Fruit fly (Drosophila melanogaster) whole organism, wandering third instar larva: ENCODE measurements around the gene Nemp.

Experiments
- CG9705 ChIP-seq: fragments of 200-800 bp; sonication (Bioruptor generic); optimal IDR thresholded peaks from 2 replicates; lab custom pipeline; 2018; ENCODE audit warnings: missing biosample characterization, mild to moderate bottlenecking, missing genetic modification characterization
- Dfd ChIP-seq: fragments of >200 bp; optimal IDR thresholded peaks from 2 replicates; lab custom pipeline; 2017; ENCODE audit warnings: missing biosample characterization, missing genetic modification characterization
- Dif ChIP-seq: fragments of 200-275, 200-300 bp; sonication (Bioruptor generic); optimal IDR thresholded peaks from 2 replicates; lab custom pipeline; 2018; ENCODE audit warnings: missing biosample characterization, missing genetic modification characterization; ENCODE audit not compliant: partially characterized antibody
- GATAd ChIP-seq: sonication (Bioruptor generic); optimal IDR thresholded peaks from 2 replicates; lab custom pipeline; 2016; ENCODE audit warnings: missing biosample characterization, missing genetic modification characterization
- HLH106 ChIP-seq: fragments of 200-800 bp; optimal IDR thresholded peaks from 3 replicates; lab custom pipeline; 2019; ENCODE audit warnings: missing biosample characterization, mild to moderate bottlenecking, missing genetic modification characterization, moderate library complexity
- Hnf4 ChIP-seq: fragments of 200-800 bp; sonication (Bioruptor generic); optimal IDR thresholded peaks from 2 replicates; lab custom pipeline; 2016; ENCODE audit warnings: missing biosample characterization, mild to moderate bottlenecking, missing genetic modification characterization
- Hr78 ChIP-seq: fragments of >200 bp; optimal IDR thresholded peaks from 2 replicates; lab custom pipeline; 2017; ENCODE audit warnings: missing biosample characterization, missing genetic modification characterization
- Hr83 ChIP-seq: fragments of 200-300 bp; sonication (Bioruptor generic); optimal IDR thresholded peaks from 2 replicates; lab custom pipeline; 2016; ENCODE audit warnings: missing biosample characterization, mild to moderate bottlenecking, missing genetic modification characterization, moderate library complexity; ENCODE audit not compliant: poor library complexity, severe bottlenecking
- Jra ChIP-seq: sonication (Bioruptor generic); optimal IDR thresholded peaks from 2 replicates; lab custom pipeline; 2016; ENCODE audit warnings: missing biosample characterization, missing genetic modification characterization
- Mio ChIP-seq: sonication (Bioruptor generic); optimal IDR thresholded peaks from 2 replicates; lab custom pipeline; 2016; ENCODE audit warnings: missing biosample characterization, missing genetic modification characterization
- Myc ChIP-seq: fragments of >200 bp; optimal IDR thresholded peaks from 2 replicates; lab custom pipeline; 2017
- N ChIP-seq: fragments of >200 bp; optimal IDR thresholded peaks from 2 replicates; lab custom pipeline; 2018; ENCODE audit warnings: missing biosample characterization, missing external identifiers, missing genetic modification characterization
- OdsH ChIP-seq: fragments of 200-800 bp; sonication (Bioruptor generic); optimal IDR thresholded peaks from 2 replicates; lab custom pipeline; 2016; ENCODE audit warnings: missing biosample characterization, mild to moderate bottlenecking, missing genetic modification characterization
- Rel ChIP-seq, 2 experiments: fragments of 200-800 bp; sonication (Bioruptor generic) in 1 of 2; optimal IDR thresholded peaks; 2 replicates in 1 of 2; 3 replicates in 1 of 2; lab custom pipeline; 2016 to 2019; ENCODE audit warnings: mild to moderate bottlenecking in 2 of 2, missing biosample characterization in 2 of 2, missing genetic modification characterization in 2 of 2, moderate library complexity in 1 of 2
- Sp1 ChIP-seq: fragments of 200-800 bp; sonication (Bioruptor generic); optimal IDR thresholded peaks from 3 replicates; lab custom pipeline; 2019; ENCODE audit warnings: missing biosample characterization, mild to moderate bottlenecking, missing genetic modification characterization, moderate library complexity
- Vsx2 ChIP-seq: fragments of 200-300, 225-300 bp; sonication (Bioruptor generic); optimal IDR thresholded peaks from 2 replicates; lab custom pipeline; 2018; ENCODE audit warnings: missing biosample characterization, missing genetic modification characterization; ENCODE audit not compliant: partially characterized antibody
- br ChIP-seq: fragments of 200-800 bp; sonication (Bioruptor generic); optimal IDR thresholded peaks from 2 replicates; lab custom pipeline; 2016; ENCODE audit warnings: missing biosample characterization, missing genetic modification characterization
- brk ChIP-seq: fragments of 200-800 bp; sonication (Bioruptor generic); optimal IDR thresholded peaks from 2 replicates; lab custom pipeline; 2016; ENCODE audit warnings: missing biosample characterization, mild to moderate bottlenecking, missing genetic modification characterization
- dl ChIP-seq, 2 experiments: fragments of 175-275, 200-275 bp in 1 of 2; fragments of 200-275 bp in 1 of 2; sonication (Bioruptor generic); optimal IDR thresholded peaks; lab custom pipeline; 2018; ENCODE audit warnings: mild to moderate bottlenecking in 2 of 2, missing biosample characterization in 2 of 2, missing genetic modification characterization in 2 of 2, moderate library complexity in 2 of 2; ENCODE audit not compliant: partially characterized antibody in 2 of 2, insufficient read depth in 1 of 2
- dmrt93B ChIP-seq: fragments of 200-800 bp; sonication (Bioruptor generic); optimal IDR thresholded peaks from 2 replicates; lab custom pipeline; 2018; ENCODE audit warnings: missing biosample characterization, mild to moderate bottlenecking, missing genetic modification characterization
- ey ChIP-seq: fragments of 200-800 bp; sonication (Bioruptor generic); optimal IDR thresholded peaks from 2 replicates; lab custom pipeline; 2016; ENCODE audit warnings: missing biosample characterization, missing genetic modification characterization
- foxo ChIP-seq, 2 experiments: fragments of 200-800 bp; sonication (Bioruptor generic); optimal IDR thresholded peaks; 2 replicates in 1 of 2; 3 replicates in 1 of 2; lab custom pipeline; 2016 to 2017; ENCODE audit warnings: missing biosample characterization in 2 of 2, missing genetic modification characterization in 2 of 2
- fru ChIP-seq: fragments of 200-800 bp; sonication (Bioruptor generic); optimal IDR thresholded peaks from 3 replicates; lab custom pipeline; 2016; ENCODE audit warnings: missing biosample characterization, mild to moderate bottlenecking, missing genetic modification characterization
- h ChIP-seq: fragments of 200-800 bp; sonication (Bioruptor generic); optimal IDR thresholded peaks from 3 replicates; lab custom pipeline; 2016; ENCODE audit warnings: missing biosample characterization, mild to moderate bottlenecking, missing genetic modification characterization
- jim ChIP-seq: fragments of 175-275, 200-325 bp; sonication (Bioruptor generic); optimal IDR thresholded peaks from 2 replicates; lab custom pipeline; 2016; ENCODE audit warnings: missing biosample characterization, mild to moderate bottlenecking, missing genetic modification characterization
- lola ChIP-seq: fragments of >200 bp; optimal IDR thresholded peaks from 2 replicates; lab custom pipeline; 2017; ENCODE audit warnings: missing biosample characterization, missing genetic modification characterization
- psq ChIP-seq: fragments of 200-800 bp; sonication (Bioruptor generic); optimal IDR thresholded peaks from 3 replicates; lab custom pipeline; 2017; ENCODE audit warnings: missing biosample characterization, mild to moderate bottlenecking, missing genetic modification characterization, moderate library complexity
- rgr ChIP-seq: fragments of 200-800 bp; sonication (Bioruptor generic); optimal IDR thresholded peaks from 3 replicates; lab custom pipeline; 2016; ENCODE audit warnings: missing biosample characterization, mild to moderate bottlenecking, missing genetic modification characterization
- sv ChIP-seq: fragments of 200-800 bp; sonication (Bioruptor generic); optimal IDR thresholded peaks from 3 replicates; lab custom pipeline; 2016; ENCODE audit warnings: missing biosample characterization, missing genetic modification characterization
- tai ChIP-seq: sonication (Bioruptor generic); optimal IDR thresholded peaks from 2 replicates; lab custom pipeline; 2016; ENCODE audit warnings: missing biosample characterization, missing genetic modification characterization
- usp ChIP-seq: fragments of >200 bp; optimal IDR thresholded peaks from 2 replicates; lab custom pipeline; 2017; ENCODE audit warnings: missing biosample characterization, missing genetic modification characterization
- woc ChIP-seq: sonication (Bioruptor generic); optimal IDR thresholded peaks from 2 replicates; lab custom pipeline; 2016; ENCODE audit warnings: missing biosample characterization, mild to moderate bottlenecking, missing genetic modification characterization

Gene Nemp

dm6 chrX:16695658-16696181, 40.9 kb upstream of the Nemp start, which contains the start of gene CG4678:
TSS of gene CG4678 (plus strand) at chrX:16696131.
- no peak for TF ChIP-seq Hnf4 (GFP tag; lab: Kevin White, UChicago)
- TF ChIP-seq Mio (GFP tag; lab: Kevin White, UChicago) = no peak
- no peak for TF ChIP-seq brk
- TF ChIP-seq Sp1 = no peak
- no peak for TF ChIP-seq ey
- no peak for TF ChIP-seq psq (GFP tag; lab: Kevin White, UChicago)
- TF ChIP-seq Vsx2 (GFP tag; lab: Kevin White, UChicago) = peak; percentile 66
- TF ChIP-seq Dif = peak; percentile 96
- no peak for TF ChIP-seq Rel (GFP tag; optimal IDR thresholded peaks at IDR 0.05; lab: Kevin White, UChicago)
- no peak for TF ChIP-seq Rel (tag; optimal IDR thresholded peaks at IDR 0.05; lab: Kevin White, UChicago)
- TF ChIP-seq tai (GFP tag; lab: Kevin White, UChicago) = no peak
- TF ChIP-seq Dfd (GFP tag; lab: Kevin White, UChicago) = no peak
- TF ChIP-seq Hr83 (GFP tag; lab: Kevin White, UChicago) = no peak
- no peak for TF ChIP-seq usp (GFP tag; lab: Kevin White, UChicago)
- no peak for TF ChIP-seq GATAd (GFP tag; lab: Kevin White, UChicago)
- TF ChIP-seq N (GFP tag; lab: Kevin White, UChicago) = no peak
- TF ChIP-seq Myc (lab: Kevin White, UChicago) = no peak
- TF ChIP-seq woc (GFP tag; lab: Kevin White, UChicago) = no peak
- peak; percentile 53 to 80 for TF ChIP-seq dl (GFP tag; optimal IDR thresholded peaks at IDR 0.05; lab: Kevin White, UChicago; ENCODE audit: insufficient read depth in 1 of 2, partially characterized antibody in 2 of 2)
- TF ChIP-seq Jra = no peak
- TF ChIP-seq, all 38 proteins: peak for 3

dm6 chrX:16694959-16695358, 40.1 kb upstream of the Nemp start, which contains the start of gene Septin4:
TSS of gene Septin4 (minus strand) at chrX:16695173.
- TF ChIP-seq fru = no peak
- no peak for TF ChIP-seq Jra
- no peak for TF ChIP-seq sv (GFP tag; lab: Kevin White, UChicago)
- TF ChIP-seq Hr83 (GFP tag; lab: Kevin White, UChicago) = no peak

DNA sequence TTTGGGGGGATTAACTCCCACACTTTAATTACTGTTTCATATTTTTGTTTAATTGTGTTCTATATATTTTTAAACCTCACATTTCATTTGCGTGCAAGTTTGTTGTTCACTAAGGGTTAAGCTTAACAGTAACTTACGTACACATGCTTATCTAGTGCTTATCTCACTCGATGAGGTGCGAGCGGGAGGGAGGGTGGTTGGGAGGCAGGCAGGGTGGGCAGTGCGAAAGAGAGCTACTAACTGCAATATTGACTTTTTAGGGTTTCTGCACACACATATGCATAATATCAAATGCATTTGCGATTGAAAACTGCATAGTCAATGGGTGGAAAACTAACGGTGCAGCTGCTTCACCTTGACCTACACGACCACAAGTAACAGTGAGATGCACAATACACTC, 39.7 kb upstream of the Nemp start:
- TF ChIP-seq brk = no peak
- TF ChIP-seq rgr (GFP tag; lab: Kevin White, UChicago) = no peak
- TF ChIP-seq fru = peak; percentile 23

DNA sequence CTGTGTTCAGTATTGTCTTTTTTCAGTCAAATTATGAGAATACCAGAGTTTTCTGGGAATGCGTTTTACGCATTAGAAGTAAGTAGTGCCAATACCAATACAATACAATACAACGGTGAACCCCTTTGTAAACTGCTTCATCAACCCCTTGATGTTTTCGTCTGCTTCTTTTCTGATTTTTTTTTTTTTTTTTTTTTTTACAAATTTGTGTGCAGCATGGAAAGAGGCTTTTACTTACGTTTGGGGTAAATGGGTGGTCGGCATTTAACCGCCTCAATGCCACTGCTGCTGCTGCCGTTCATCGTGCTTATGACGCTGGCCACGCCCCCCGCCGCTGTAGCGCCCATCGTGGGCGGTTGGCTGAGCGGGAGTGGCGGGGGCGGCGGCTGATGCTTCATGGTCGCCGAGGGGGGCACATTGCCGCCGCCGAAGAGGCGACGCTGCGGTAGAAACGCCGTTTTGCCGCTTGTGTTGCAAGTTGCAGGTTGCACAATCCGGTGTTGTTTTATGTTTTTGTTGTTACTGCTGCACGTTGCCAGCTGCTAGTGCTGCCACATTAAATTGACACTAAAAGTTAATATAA, 39.1 kb upstream of the Nemp start:
- TF ChIP-seq Hr78 (no peak), jim (no peak), HLH106 (tag; lab: Kevin White, UChicago) (no peak), foxo (GFP tag; optimal IDR thresholded peaks at IDR 0.05; lab: Kevin White, UChicago) (no peak), dmrt93B (GFP tag; lab: Kevin White, UChicago) (no peak), h (GFP tag; lab: Kevin White, UChicago) (no peak), sv (GFP tag; lab: Kevin White, UChicago) (no peak), N (GFP tag; lab: Kevin White, UChicago) (no peak), lola (GFP tag; lab: Kevin White, UChicago) (no peak), fru (no peak)

dm6 chrX:16692325-16692724, 37.5 kb upstream of the Nemp start:
- no peak for TF ChIP-seq rgr (GFP tag; lab: Kevin White, UChicago)
- TF ChIP-seq HLH106 (tag; lab: Kevin White, UChicago) = no peak
- TF ChIP-seq foxo (GFP tag; optimal IDR thresholded peaks at IDR 0.05; lab: Kevin White, UChicago) = peak in 1 of 2 experiments; percentile 4

- TF ChIP-seq fru = peak; percentile 59
- TF ChIP-seq Jra = no peak
- TF ChIP-seq foxo (GFP tag; optimal IDR thresholded peaks at IDR 0.05; lab: Kevin White, UChicago) = peak in 1 of 2 experiments; percentile 67
- no peak for TF ChIP-seq jim
- peak; percentile 7 for TF ChIP-seq woc (GFP tag; lab: Kevin White, UChicago)
- no peak for TF ChIP-seq lola (GFP tag; lab: Kevin White, UChicago)
- peak; percentile 61 for TF ChIP-seq HLH106 (tag; lab: Kevin White, UChicago)
- peak; percentile 49 for TF ChIP-seq br (GFP tag; lab: Kevin White, UChicago)
- TF ChIP-seq Sp1 = peak; percentile 20
- TF ChIP-seq Hr83 (GFP tag; lab: Kevin White, UChicago) = no peak
- TF ChIP-seq rgr (GFP tag; lab: Kevin White, UChicago) = peak; percentile 74
- peak; percentile 28 for TF ChIP-seq dmrt93B (GFP tag; lab: Kevin White, UChicago)
- TF ChIP-seq psq (GFP tag; lab: Kevin White, UChicago) = peak; percentile 24
- peak; percentile 57 for TF ChIP-seq sv (GFP tag; lab: Kevin White, UChicago)
- peak; percentile 2 for TF ChIP-seq CG9705
- TF ChIP-seq Hnf4 (GFP tag; lab: Kevin White, UChicago) = peak; percentile 38
- peak; percentile 61 for TF ChIP-seq ey
- peak; percentile 68 for TF ChIP-seq h (GFP tag; lab: Kevin White, UChicago)
- TF ChIP-seq Vsx2 (GFP tag; lab: Kevin White, UChicago) = no peak
- peak; percentile 54 for TF ChIP-seq OdsH (GFP tag; lab: Kevin White, UChicago)
Measured at dm6 chrX:16691440-16691839, 36.6 kb upstream of the Nemp start.
